Fruit fly (Drosophila melanogaster): ENCODE data around the gene msd1.
A peak's percentile ranks its signal among the peaks of the same experiment; 100 is the strongest.

- TF ChIP-seq Hr78 (GFP tag; optimal IDR thresholded peaks at IDR 0.05): no peak
- peak; percentile 70 for TF ChIP-seq OdsH (GFP tag; optimal IDR thresholded peaks at IDR 0.05)
- TF ChIP-seq Dfd (GFP tag; optimal IDR thresholded peaks at IDR 0.05): no peak
- TF ChIP-seq foxo (GFP tag; optimal IDR thresholded peaks at IDR 0.05): peak; percentile 56 to 86
- peak; percentile 76 for TF ChIP-seq Sp1 (GFP tag; optimal IDR thresholded peaks at IDR 0.05)
- peak; percentile 86 for TF ChIP-seq HLH106 (tag; optimal IDR thresholded peaks at IDR 0.05)
- TF ChIP-seq jim (GFP tag; optimal IDR thresholded peaks at IDR 0.05): peak; percentile 69
- TF ChIP-seq br (GFP tag; optimal IDR thresholded peaks at IDR 0.05): peak; percentile 73
- no peak for TF ChIP-seq CrebA (GFP tag; optimal IDR thresholded peaks at IDR 0.05; ENCODE audit: borderline replicate concordance)
- TF ChIP-seq psq (GFP tag; optimal IDR thresholded peaks at IDR 0.05): peak; percentile 78
- peak; percentile 84 for TF ChIP-seq CG9705 (GFP tag; optimal IDR thresholded peaks at IDR 0.05)
- TF ChIP-seq Vsx2 (GFP tag; optimal IDR thresholded peaks at IDR 0.05; ENCODE audit: partially characterized antibody): no peak
- TF ChIP-seq Hr83 (GFP tag; optimal IDR thresholded peaks at IDR 0.05; ENCODE audit: poor library complexity, severe bottlenecking): peak; percentile 74
- TF ChIP-seq Dif (GFP tag; optimal IDR thresholded peaks at IDR 0.05; ENCODE audit: partially characterized antibody): peak; percentile 22
These were observed 3.3 kb downstream of the msd1 start, which contains the start of the genes Hmbs and CG2211 for dm6 chr3L:1334571-1335427.

Data from whole organism, wandering third instar larva.